Fruit fly (Drosophila melanogaster): Measurements from ENCODE around the gene CG4995.

DNA sequence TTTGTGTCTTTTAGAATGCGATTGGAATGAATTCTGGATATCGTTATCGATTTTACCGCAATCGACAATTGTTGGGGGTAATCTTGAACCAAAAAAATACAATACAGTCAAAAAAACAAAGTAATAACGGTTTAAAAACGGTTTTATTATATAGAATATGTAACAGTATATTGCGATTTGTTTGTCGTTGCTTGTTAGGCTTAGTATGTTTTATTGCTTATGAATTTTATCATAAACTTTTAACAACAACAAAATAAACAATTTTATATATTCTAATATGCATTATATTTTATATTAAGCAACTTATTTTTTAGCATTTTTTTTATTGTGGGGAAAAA, 22.5 kb upstream of the CG4995 start, which contains the start of gene CYLD:
- TF ChIP-seq CG32006 (GFP tag; optimal IDR thresholded peaks at IDR 0.05) (no peak), CG31627 (GFP tag; optimal IDR thresholded peaks at IDR 0.05) (peak; percentile 39), Ets96B (tag; optimal IDR thresholded peaks at IDR 0.05) (peak; percentile 67), salr (GFP tag; optimal IDR thresholded peaks at IDR 0.05) (peak in 1 of 2 experiments; percentile 22), Hr39 (GFP tag; optimal IDR thresholded peaks at IDR 0.05) (no peak), CG6792 (GFP tag; optimal IDR thresholded peaks at IDR 0.05) (peak; percentile 51), Gug (GFP tag; IDR thresholded peaks at IDR 0.05) (no peak), CG6276 (GFP tag; optimal IDR thresholded peaks at IDR 0.05) (no peak), CG11294 (GFP tag; IDR thresholded peaks at IDR 0.05) (no peak), Ets21C (GFP tag; optimal IDR thresholded peaks at IDR 0.05) (peak; percentile 18)

All from whole organism, prepupa.